Worm (Caenorhabditis elegans): ENCODE results near the gene K02D10.2.

DNA sequence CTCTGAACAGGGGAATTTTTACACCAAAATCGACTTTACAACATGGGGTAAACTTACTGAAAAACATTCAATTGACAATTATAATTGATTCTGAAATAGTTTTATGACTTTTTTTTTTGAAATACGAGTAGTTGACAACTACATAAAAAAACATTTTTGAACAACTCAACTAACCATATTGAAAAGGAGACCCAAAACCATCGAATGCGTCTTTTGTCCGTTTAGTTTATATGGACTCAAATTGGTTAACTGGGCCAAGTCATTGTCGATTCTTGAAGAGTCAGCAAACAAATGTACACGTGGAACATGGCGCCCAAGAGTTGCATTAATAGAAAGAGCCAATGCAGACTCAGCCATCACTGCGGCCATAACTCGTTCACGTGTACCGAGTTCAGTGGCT lies 4.6 kb downstream of the K02D10.2 start:
- no peak for TF ChIP-seq snu-23 (GFP tag; optimal IDR thresholded peaks at IDR 0.05)
- TF ChIP-seq alr-1 (tag; optimal IDR thresholded peaks at IDR 0.05; ENCODE audit: borderline replicate concordance): no peak
- no peak for TF ChIP-seq fkh-8 (tag; optimal IDR thresholded peaks at IDR 0.05)
- no peak for TF ChIP-seq tbx-2 (tag; optimal IDR thresholded peaks at IDR 0.05)
- TF ChIP-seq swsn-7 (tag; optimal IDR thresholded peaks at IDR 0.05): no peak
- TF ChIP-seq mdl-1 (tag; optimal IDR thresholded peaks at IDR 0.05): no peak
- TF ChIP-seq skn-1 (tag; optimal IDR thresholded peaks at IDR 0.05): no peak
- TF ChIP-seq aly-2 (tag; optimal IDR thresholded peaks at IDR 0.05): no peak
- TF ChIP-seq blmp-1 (tag; optimal IDR thresholded peaks at IDR 0.05): no peak
- TF ChIP-seq unc-62 (GFP tag; optimal IDR thresholded peaks at IDR 0.05): no peak
- TF ChIP-seq dpl-1 (GFP tag; optimal IDR thresholded peaks at IDR 0.05): no peak
- TF ChIP-seq sup-37 (GFP tag; optimal IDR thresholded peaks at IDR 0.05): no peak
- no peak for TF ChIP-seq nhr-76 (tag; optimal IDR thresholded peaks at IDR 0.05)
- no peak for TF ChIP-seq unc-86 (tag; optimal IDR thresholded peaks at IDR 0.05)
